Worm (Caenorhabditis elegans) whole organism, L3 larva: Measurements from ENCODE around the gene nhr-40.

Source experiments
- fkh-10 ChIP-seq: sonication (generic microtip); optimal IDR thresholded peaks from 2 replicates; lab custom pipeline; 2017; ENCODE audit warnings: missing biosample characterization, missing genetic modification reagents, missing genetic modification characterization
- hmg-11 ChIP-seq: sonication (generic microtip); optimal IDR thresholded peaks from 2 replicates; lab custom pipeline; 2016; ENCODE audit warnings: missing genetic modification characterization, missing compliant biosample characterization

DNA sequence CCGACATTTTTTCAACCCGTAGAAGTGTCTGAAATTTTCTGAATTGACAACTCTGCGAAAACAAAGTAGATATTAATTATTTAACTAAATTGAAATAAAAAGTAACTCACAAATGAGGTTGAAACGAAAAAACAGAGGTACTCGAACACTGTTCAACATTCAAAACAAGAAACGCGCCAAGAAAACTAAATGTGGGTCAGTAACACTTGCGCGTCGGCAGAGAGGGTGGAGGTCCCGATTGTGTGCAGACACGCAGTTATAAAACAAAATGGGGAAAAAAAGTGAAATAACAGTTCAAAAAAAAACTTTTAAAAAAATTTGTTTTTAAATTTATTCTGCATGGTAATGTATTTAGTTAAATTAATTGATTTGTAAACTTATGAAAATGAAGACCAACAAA lies 34.4 kb upstream of the nhr-40 start:
- TF ChIP-seq hmg-11 (tag; lab: Kevin White, UChicago) (peak; percentile 34), fkh-10 (GFP tag; lab: Kevin White, UChicago) (no peak)
